Worm (Caenorhabditis elegans): ENCODE results near the gene ran-2.

ce11 chrIII:7981233-7981632 is 47.9 kb downstream of the ran-2 start:
- TF ChIP-seq dao-5 (tag; optimal IDR thresholded peaks at IDR 0.05) (no peak), him-1 (tag; optimal IDR thresholded peaks at IDR 0.05) (no peak), W03F9.2 (tag; optimal IDR thresholded peaks at IDR 0.05) (no peak)
